Fruit fly (Drosophila melanogaster): ENCODE data around the gene CG4957.
A peak's percentile ranks its signal among the peaks of the same experiment; 100 is the strongest.

The CG4957 gene

DNA sequence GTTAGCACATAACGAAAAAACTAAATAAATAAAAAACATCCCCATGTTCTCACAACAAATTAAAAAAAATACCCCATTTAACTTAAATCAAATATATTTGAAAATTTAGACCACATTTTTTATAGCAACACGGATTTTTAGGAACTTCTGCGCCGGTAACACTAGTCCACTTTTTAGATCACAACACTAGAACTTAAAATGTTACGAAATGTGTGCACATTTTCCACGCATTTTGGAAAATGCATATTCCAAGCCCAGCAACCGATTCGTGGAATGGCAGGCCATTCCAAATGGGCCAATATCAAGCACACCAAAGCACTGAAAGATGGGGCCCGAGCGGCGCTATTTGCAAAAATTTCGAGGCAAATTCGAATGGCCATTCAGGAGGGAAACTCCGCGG lies at the start of gene CG4957:
Gene CG4957 (plus strand): TSS at position 185 of the 400 bp plus-strand sequence.
- TF ChIP-seq CG15336 (GFP tag; IDR thresholded peaks at IDR 0.05) (no peak), CG6808 (GFP tag; optimal IDR thresholded peaks at IDR 0.05) (no peak), CG6276 (GFP tag; optimal IDR thresholded peaks at IDR 0.05) (no peak), spab (GFP tag; optimal IDR thresholded peaks at IDR 0.05) (no peak), CG11762 (GFP tag; optimal IDR thresholded peaks at IDR 0.05; ENCODE audit: insufficient read depth) (no peak), CG7368 (GFP tag; optimal IDR thresholded peaks at IDR 0.05) (no peak), Sox14 (GFP tag; optimal IDR thresholded peaks at IDR 0.05) (no peak), CG34406 (GFP tag; optimal IDR thresholded peaks at IDR 0.05) (no peak), CG3032 (tag; optimal IDR thresholded peaks at IDR 0.05) (no peak), CG9139 (GFP tag; optimal IDR thresholded peaks at IDR 0.05) (no peak), CG8319 (GFP tag; optimal IDR thresholded peaks at IDR 0.05) (no peak), Lpt (GFP tag; optimal IDR thresholded peaks at IDR 0.05) (no peak), CG11902 (GFP tag; optimal IDR thresholded peaks at IDR 0.05) (no peak), CG8119 (GFP tag; IDR thresholded peaks at IDR 0.05) (no peak), lz (GFP tag; optimal IDR thresholded peaks at IDR 0.05) (no peak), achi (GFP tag; optimal IDR thresholded peaks at IDR 0.05) (no peak)

DNA sequence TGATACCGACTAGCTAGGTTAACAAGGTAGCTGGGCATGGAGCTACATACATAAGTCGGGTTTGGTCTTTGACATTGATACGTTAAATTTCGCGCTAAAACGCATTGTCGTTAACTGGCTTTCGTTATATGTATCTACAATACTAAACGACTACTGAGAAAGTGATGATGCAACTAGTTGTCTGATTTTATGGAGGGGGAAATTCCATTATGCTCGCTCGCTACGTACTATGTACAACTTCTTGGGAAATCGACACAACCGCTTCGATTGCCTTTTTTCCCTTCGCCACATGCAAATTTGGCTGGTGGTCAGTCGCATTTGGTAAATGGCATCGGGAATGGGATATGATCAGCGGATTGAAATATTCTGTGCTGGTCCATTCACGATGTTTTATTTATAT lies 48.7 kb upstream of the CG4957 start:
- TF ChIP-seq fkh (GFP tag; optimal IDR thresholded peaks at IDR 0.05) (peak; percentile 6), CG31627 (GFP tag; optimal IDR thresholded peaks at IDR 0.05) (no peak)

DNA sequence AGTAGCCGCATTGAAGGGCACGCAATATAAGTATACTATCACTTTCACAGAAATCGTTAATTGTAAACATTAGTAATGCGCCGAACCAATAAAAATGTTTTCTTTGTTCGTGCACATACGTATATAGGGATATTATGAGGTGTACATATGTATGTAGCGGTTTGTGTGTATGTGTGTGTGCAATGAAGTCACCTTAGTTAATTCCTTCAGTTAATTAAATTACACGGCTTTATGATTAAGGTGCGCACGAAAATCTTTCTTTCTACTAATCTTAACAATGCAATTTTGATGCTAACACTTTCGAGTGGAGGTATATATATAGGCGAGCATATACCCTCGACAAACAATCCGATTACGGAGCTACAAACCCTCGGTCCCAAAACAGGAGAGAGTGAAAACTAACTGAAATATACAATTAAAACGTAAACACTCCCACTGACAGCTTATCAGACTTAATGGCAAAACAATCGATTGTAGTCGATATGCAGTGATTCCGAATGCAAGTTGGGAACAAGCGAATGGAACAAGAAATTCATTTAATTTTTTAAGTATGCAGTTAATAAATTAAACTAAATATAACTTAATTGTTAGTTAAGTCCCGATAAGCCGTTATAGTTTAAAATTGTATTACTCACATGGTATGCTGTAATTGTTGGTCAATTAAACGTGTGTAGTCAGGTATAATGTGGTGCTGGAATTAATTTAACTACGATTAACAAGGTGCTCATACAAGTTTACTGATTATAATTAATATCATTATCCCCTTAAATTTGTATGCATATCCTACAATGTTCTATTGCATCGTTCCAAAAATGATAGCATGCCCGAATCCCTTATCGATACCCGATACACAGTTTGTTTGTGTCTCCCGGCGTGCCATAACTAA lies 47.9 kb upstream of the CG4957 start, which contains the start of the genes Npc1a and Prosalpha6:
Gene Npc1a (minus strand): TSS at position 716 of the 886 bp plus-strand sequence.
Gene Prosalpha6 (plus strand): TSS at position 851 of the 886 bp plus-strand sequence.
- TF ChIP-seq esn (GFP tag; optimal IDR thresholded peaks at IDR 0.05) (peak; percentile 35), Blimp-1 (GFP tag; optimal IDR thresholded peaks at IDR 0.05) (peak; percentile 43), fkh (GFP tag; optimal IDR thresholded peaks at IDR 0.05) (peak; percentile 15), CG3032 (tag; optimal IDR thresholded peaks at IDR 0.05) (peak; percentile 18), Eip93F (GFP tag; optimal IDR thresholded peaks at IDR 0.05) (peak; percentile 12), vri (GFP tag; optimal IDR thresholded peaks at IDR 0.05) (peak; percentile 51), ss (GFP tag; optimal IDR thresholded peaks at IDR 0.05) (no peak), Eip78C (GFP tag) (peak; percentile 76), acj6 (GFP tag; optimal IDR thresholded peaks at IDR 0.05) (no peak), lz (GFP tag; optimal IDR thresholded peaks at IDR 0.05) (peak; percentile 21), cyc (GFP tag; optimal IDR thresholded peaks at IDR 0.05) (peak; percentile 32), Sox14 (GFP tag; optimal IDR thresholded peaks at IDR 0.05) (peak; percentile 75), CG31627 (GFP tag; optimal IDR thresholded peaks at IDR 0.05) (peak; percentile 19), CG8319 (GFP tag; optimal IDR thresholded peaks at IDR 0.05) (no peak), CG8119 (GFP tag; IDR thresholded peaks at IDR 0.05) (no peak), achi (GFP tag; optimal IDR thresholded peaks at IDR 0.05) (peak; percentile 76)

DNA sequence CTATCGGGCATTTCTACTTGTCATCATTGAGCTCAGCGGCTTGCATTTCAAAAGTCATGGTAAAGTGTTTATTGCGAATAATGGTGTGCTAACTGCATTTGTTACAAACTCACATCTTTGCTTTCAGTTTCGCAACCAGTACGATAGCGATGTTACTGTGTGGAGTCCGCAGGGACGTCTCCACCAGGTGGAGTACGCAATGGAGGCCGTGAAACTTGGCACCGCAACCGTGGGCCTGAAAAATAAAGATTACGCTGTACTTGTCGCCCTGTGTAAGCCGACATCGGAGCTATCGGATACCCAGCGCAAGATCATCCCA lies 47.3 kb upstream of the CG4957 start:
- TF ChIP-seq Lpt (GFP tag; optimal IDR thresholded peaks at IDR 0.05) (no peak), CG15336 (GFP tag; IDR thresholded peaks at IDR 0.05) (no peak), fkh (GFP tag; optimal IDR thresholded peaks at IDR 0.05) (no peak), Eip93F (GFP tag; optimal IDR thresholded peaks at IDR 0.05) (no peak), Sox14 (GFP tag; optimal IDR thresholded peaks at IDR 0.05) (no peak), CG32006 (GFP tag; optimal IDR thresholded peaks at IDR 0.05) (no peak)

DNA sequence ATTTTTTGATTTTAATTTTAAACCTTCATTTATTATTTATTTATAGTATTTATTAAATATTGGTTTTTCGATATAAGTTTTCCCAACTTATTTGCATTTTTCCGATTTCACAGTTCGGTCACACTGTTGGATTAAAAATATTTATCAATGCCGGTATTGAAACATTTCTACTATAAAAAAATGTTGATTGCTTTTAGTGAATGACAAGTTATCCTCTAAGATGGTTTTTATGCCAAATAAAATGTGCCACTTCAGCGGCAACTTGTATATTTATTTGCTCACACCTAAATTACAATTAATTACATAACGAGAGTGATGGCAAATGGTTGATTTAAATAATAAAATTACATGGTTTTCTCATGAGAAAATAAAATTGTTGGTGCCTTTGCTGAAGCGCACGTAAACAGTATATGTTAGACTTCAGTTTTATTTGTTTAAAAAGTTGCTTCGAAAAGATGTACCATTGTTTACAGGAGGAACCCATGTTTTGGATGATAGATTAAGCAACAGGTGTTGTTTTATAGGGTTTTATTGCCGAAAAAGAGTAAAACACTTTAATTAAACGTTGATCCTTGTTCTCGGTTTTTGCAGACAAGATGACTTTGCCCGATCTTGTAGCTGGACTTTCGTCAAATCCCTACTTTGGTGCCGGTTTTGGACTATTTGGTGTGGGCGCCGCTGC lies 46.0 kb upstream of the CG4957 start, which contains the start of gene Bcs1:
Gene Bcs1 (plus strand): TSS at position 108 of the 682 bp plus-strand sequence.
- TF ChIP-seq fkh (GFP tag; optimal IDR thresholded peaks at IDR 0.05): peak; percentile 41
- no peak for TF ChIP-seq CG6163 (GFP tag; IDR thresholded peaks at IDR 0.05)

All from whole organism, prepupa.